Fruit fly (Drosophila melanogaster): ENCODE measurements around the gene CG3437.

CG3437 gene

dm6 chr3L:9462247-9462769, 4.8 kb upstream of the CG3437 start (continued):
- peak; percentile 80 for TF ChIP-seq CG1603 (tag; optimal IDR thresholded peaks at IDR 0.05)
- TF ChIP-seq pum (GFP tag; optimal IDR thresholded peaks at IDR 0.05): peak; percentile 72
- peak; percentile 79 for TF ChIP-seq CG18764 (GFP tag; optimal IDR thresholded peaks at IDR 0.05)
- peak; percentile 82 for TF ChIP-seq seq (GFP tag; IDR thresholded peaks at IDR 0.05)
- TF ChIP-seq CG13624 (GFP tag; optimal IDR thresholded peaks at IDR 0.05): peak; percentile 63
- TF ChIP-seq Myb (GFP tag; optimal IDR thresholded peaks at IDR 0.05): peak; percentile 4
- TF ChIP-seq gem (tag; optimal IDR thresholded peaks at IDR 0.05): peak; percentile 97
- TF ChIP-seq dm (GFP tag; optimal IDR thresholded peaks at IDR 0.05): no peak
- no peak for TF ChIP-seq Gug (GFP tag; IDR thresholded peaks at IDR 0.05)
- TF ChIP-seq crc (GFP tag; optimal IDR thresholded peaks at IDR 0.05): peak; percentile 63
- TF ChIP-seq CG10462 (GFP tag; optimal IDR thresholded peaks at IDR 0.05): peak; percentile 64
- TF ChIP-seq sna (GFP tag; IDR thresholded peaks at IDR 0.05; ENCODE audit: partially characterized antibody): peak; percentile 58; the same call in 1 of the 2 replicates
- TF ChIP-seq vfl (GFP tag; optimal IDR thresholded peaks at IDR 0.05): peak; percentile 35
- peak; percentile 91 for TF ChIP-seq CG7839 (tag; optimal IDR thresholded peaks at IDR 0.05)
- TF ChIP-seq pnt (GFP tag; optimal IDR thresholded peaks at IDR 0.05): peak; percentile 64
- TF ChIP-seq CG2116 (GFP tag; optimal IDR thresholded peaks at IDR 0.05): peak; percentile 52
- 0 out of 3 replicates have a peak, but pooled peaks have one; percentile 26 for TF ChIP-seq CG11093 (GFP tag; IDR thresholded peaks at IDR 0.05)
- peak; percentile 49 for TF ChIP-seq CG7271 (tag; optimal IDR thresholded peaks at IDR 0.05)
- TF ChIP-seq cg (GFP tag; optimal IDR thresholded peaks at IDR 0.05): no peak
- peak; percentile 96 for TF ChIP-seq CG7556 (GFP tag; optimal IDR thresholded peaks at IDR 0.05)
- 0 out of 3 replicates have a peak, but pooled peaks have one; percentile 8 for TF ChIP-seq mld (GFP tag; IDR thresholded peaks at IDR 0.05; ENCODE audit: partially characterized antibody)
- peak; percentile 55 for TF ChIP-seq yki (optimal IDR thresholded peaks at IDR 0.05)
- no peak for TF ChIP-seq CG11247 (GFP tag; IDR thresholded peaks at IDR 0.05)
- TF ChIP-seq Atf-2 (GFP tag; optimal IDR thresholded peaks at IDR 0.05): peak; percentile 72
- peak; percentile 74 for TF ChIP-seq Deaf1 (tag; optimal IDR thresholded peaks at IDR 0.05)
- peak; percentile 54 for TF ChIP-seq CG31365 (tag; optimal IDR thresholded peaks at IDR 0.05)
- peak; percentile 89 for TF ChIP-seq Xrp1 (GFP tag; IDR thresholded peaks at IDR 0.05)
- peak; percentile 55 for TF ChIP-seq HLH54F (GFP tag; optimal IDR thresholded peaks at IDR 0.05)
- peak; percentile 84 to 92 for TF ChIP-seq bsh (GFP tag; optimal IDR thresholded peaks at IDR 0.05)
- TF ChIP-seq bowl (GFP tag; IDR thresholded peaks at IDR 0.05): no peak
- TF ChIP-seq CG9215 (GFP tag; IDR thresholded peaks at IDR 0.05): peak; percentile 52; the same call in 1 of the 2 replicates
- TF ChIP-seq MTF-1 (GFP tag; optimal IDR thresholded peaks at IDR 0.05; ENCODE audit: borderline replicate concordance): peak; percentile 82
- peak; percentile 4 for TF ChIP-seq CG9797 (GFP tag; optimal IDR thresholded peaks at IDR 0.05)
- peak; percentile 47 for TF ChIP-seq CG4707 (GFP tag; optimal IDR thresholded peaks at IDR 0.05)
- TF ChIP-seq CG10147 (GFP tag; optimal IDR thresholded peaks at IDR 0.05): peak; percentile 93
- TF ChIP-seq Ptx1 (GFP tag; IDR thresholded peaks at IDR 0.05): peak; percentile 69
- peak; percentile 89 for TF ChIP-seq CG15601 (tag; optimal IDR thresholded peaks at IDR 0.05)
- TF ChIP-seq Vsx1 (GFP tag; optimal IDR thresholded peaks at IDR 0.05): peak; percentile 91
- TF ChIP-seq Antp (GFP tag; optimal IDR thresholded peaks at IDR 0.05): peak; percentile 48
- peak; percentile 91 for TF ChIP-seq Spps (tag; optimal IDR thresholded peaks at IDR 0.05)
- no peak; the same call in 2 of the 3 replicates for TF ChIP-seq z (GFP tag; IDR thresholded peaks at IDR 0.05)
- peak; percentile 69 for TF ChIP-seq onecut (GFP tag; IDR thresholded peaks at IDR 0.05)
- no peak for TF ChIP-seq ato (GFP tag; IDR thresholded peaks at IDR 0.05; ENCODE audit: partially characterized antibody)
- peak; percentile 84 for TF ChIP-seq CG12071 (GFP tag; optimal IDR thresholded peaks at IDR 0.05)
- no peak for TF ChIP-seq fru (optimal IDR thresholded peaks at IDR 0.05)
- peak; percentile 84 for TF ChIP-seq CG11695 (GFP tag; IDR thresholded peaks at IDR 0.05)
- peak; percentile 43; the same call in 1 of the 3 replicates for TF ChIP-seq ken (GFP tag; IDR thresholded peaks at IDR 0.05)
- TF ChIP-seq CG16863 (GFP tag; optimal IDR thresholded peaks at IDR 0.05): peak; percentile 71
- TF ChIP-seq nau (GFP tag; optimal IDR thresholded peaks at IDR 0.05): peak; percentile 89
- TF ChIP-seq CG8388 (GFP tag; optimal IDR thresholded peaks at IDR 0.05): peak; percentile 94
- peak; percentile 75 for TF ChIP-seq kay (GFP tag; optimal IDR thresholded peaks at IDR 0.05)
